Worm (Caenorhabditis elegans): Measurements from ENCODE around the gene par-3.

DNA sequence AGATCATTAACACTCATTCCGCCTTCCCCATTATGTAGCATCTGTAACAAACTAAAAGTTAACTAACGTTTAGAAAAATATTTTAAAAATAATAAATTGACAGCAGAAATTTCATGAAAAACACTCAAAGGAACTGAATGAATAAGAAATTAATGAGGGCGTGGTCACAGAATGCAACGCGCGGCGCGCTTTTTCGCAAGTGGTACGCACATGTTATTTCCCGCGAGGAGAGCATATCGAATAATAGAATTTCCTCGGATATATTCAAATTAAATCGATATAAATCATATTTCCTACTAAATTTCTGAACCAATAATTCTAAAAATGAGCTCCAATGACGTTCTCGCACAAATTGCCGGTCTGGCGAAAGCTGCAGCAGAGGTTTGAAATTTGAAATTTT lies 28.7 kb downstream of the par-3 start, which contains the start of the genes abi-1 and arle-14:
- no peak for TF ChIP-seq skn-1 (tag; optimal IDR thresholded peaks at IDR 0.05)
- no peak for TF ChIP-seq nhr-76 (tag; optimal IDR thresholded peaks at IDR 0.05)
- TF ChIP-seq ztf-11 (tag; optimal IDR thresholded peaks at IDR 0.05) = no peak
- TF ChIP-seq nhr-12 (tag; optimal IDR thresholded peaks at IDR 0.05) = no peak
- TF ChIP-seq elt-3 (tag; optimal IDR thresholded peaks at IDR 0.05) = no peak
- no peak for TF ChIP-seq jun-1 (tag; optimal IDR thresholded peaks at IDR 0.05)
- no peak for TF ChIP-seq lin-13 (GFP tag; optimal IDR thresholded peaks at IDR 0.05)
- no peak for TF ChIP-seq pqm-1 (tag; optimal IDR thresholded peaks at IDR 0.05)
- no peak for TF ChIP-seq isw-1 (GFP tag; IDR thresholded peaks at IDR 0.05)
- no peak for TF ChIP-seq unc-30 (tag; optimal IDR thresholded peaks at IDR 0.05)
- TF ChIP-seq elt-2 (tag; optimal IDR thresholded peaks at IDR 0.05) = no peak
- no peak for TF ChIP-seq vab-15 (tag; optimal IDR thresholded peaks at IDR 0.05)
- no peak for TF ChIP-seq aha-1 (tag; optimal IDR thresholded peaks at IDR 0.05)
- peak; percentile 3 to 30 for TF ChIP-seq lsy-2 (tag; optimal IDR thresholded peaks at IDR 0.05)
